Fruit fly (Drosophila melanogaster): Measurements from ENCODE around the gene tll.

tll gene

DNA sequence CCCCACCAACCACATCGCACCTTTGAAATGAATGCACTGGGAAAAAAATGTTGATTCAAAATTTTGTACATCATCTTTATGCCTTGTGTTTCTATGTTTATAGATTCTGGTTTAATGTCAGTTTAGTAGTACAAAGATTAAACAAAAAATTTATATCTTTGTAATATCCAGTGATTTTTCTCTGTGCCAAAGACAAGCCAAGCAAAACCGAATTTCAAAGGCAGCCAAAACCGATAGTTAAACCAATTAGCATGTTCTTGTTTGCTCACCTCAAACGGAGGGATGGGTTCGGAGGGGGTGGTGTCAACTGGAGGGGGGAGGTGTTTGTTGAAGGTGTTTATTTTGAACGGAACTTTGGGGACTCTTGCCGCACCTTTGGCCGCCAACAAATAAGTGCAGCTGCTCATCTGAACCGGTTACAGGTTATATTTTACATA lies 38.2 kb upstream of the tll start (continued):
- TF ChIP-seq corto (GFP tag; optimal IDR thresholded peaks at IDR 0.05) (peak; percentile 50), CG31224 (GFP tag; IDR thresholded peaks at IDR 0.05) (peak; percentile 70), CG4707 (GFP tag; optimal IDR thresholded peaks at IDR 0.05) (peak; percentile 56), CG33213 (GFP tag; optimal IDR thresholded peaks at IDR 0.05) (peak; percentile 79), CG1529 (GFP tag; optimal IDR thresholded peaks at IDR 0.05) (peak; percentile 71), CHES-1-like (GFP tag; optimal IDR thresholded peaks at IDR 0.05) (peak; percentile 73), Rx (GFP tag; IDR thresholded peaks at IDR 0.05) (peak; percentile 71), otp (GFP tag; IDR thresholded peaks at IDR 0.05) (peak; percentile 88; the same call in 2 of the 3 replicates), scrt (GFP tag; optimal IDR thresholded peaks at IDR 0.05) (peak; percentile 76), CG6854 (GFP tag; optimal IDR thresholded peaks at IDR 0.05) (peak; percentile 69), CG12236 (GFP tag; optimal IDR thresholded peaks at IDR 0.05) (peak; percentile 71), CG3065 (GFP tag; optimal IDR thresholded peaks at IDR 0.05) (peak; percentile 62), BEAF-32 (GFP tag; optimal IDR thresholded peaks at IDR 0.05) (no peak), lbe (GFP tag; optimal IDR thresholded peaks at IDR 0.05) (peak; percentile 21), NC2α (GFP tag; optimal IDR thresholded peaks at IDR 0.05) (peak; percentile 61), dmrt11E (tag; optimal IDR thresholded peaks at IDR 0.05) (peak; percentile 81), CG18599 (GFP tag; optimal IDR thresholded peaks at IDR 0.05) (peak; percentile 86), CG34376 (GFP tag; optimal IDR thresholded peaks at IDR 0.05) (no peak), cad (GFP tag; optimal IDR thresholded peaks at IDR 0.05) (no peak), Rfx (GFP tag; IDR thresholded peaks at IDR 0.05) (peak; percentile 91), gt (GFP tag; IDR thresholded peaks at IDR 0.05) (peak; percentile 14; the same call in 1 of the 2 replicates), CG13775 (GFP tag; optimal IDR thresholded peaks at IDR 0.05) (peak; percentile 62), Stat92E (GFP tag; optimal IDR thresholded peaks at IDR 0.05) (peak in 1 of 3 experiments; percentile 35), prd (optimal IDR thresholded peaks at IDR 0.05) (no peak), prd (GFP tag; IDR thresholded peaks at IDR 0.05) (peak; percentile 88), Fer2 (tag; optimal IDR thresholded peaks at IDR 0.05) (peak; percentile 47), C15 (GFP tag; IDR thresholded peaks at IDR 0.05) (peak; percentile 68; the same call in 2 of the 3 replicates), h (optimal IDR thresholded peaks at IDR 0.05) (no peak), Gug (GFP tag; IDR thresholded peaks at IDR 0.05) (peak; percentile 68), CG14710 (tag; optimal IDR thresholded peaks at IDR 0.05) (peak; percentile 85), HLH3B (GFP tag; IDR thresholded peaks at IDR 0.05) (peak; percentile 91), seq (GFP tag; IDR thresholded peaks at IDR 0.05) (peak; percentile 77), oc (tag; optimal IDR thresholded peaks at IDR 0.05) (peak; percentile 85), peb (GFP tag; IDR thresholded peaks at IDR 0.05) (peak; percentile 75), CG9437 (GFP tag; optimal IDR thresholded peaks at IDR 0.05) (peak; percentile 73), CG3838 (GFP tag; optimal IDR thresholded peaks at IDR 0.05) (peak; percentile 53), CG18011 (GFP tag; optimal IDR thresholded peaks at IDR 0.05) (peak; percentile 31), tio (GFP tag; optimal IDR thresholded peaks at IDR 0.05) (peak; percentile 60), en (GFP tag; optimal IDR thresholded peaks at IDR 0.05) (peak; percentile 79), Hmx (GFP tag; optimal IDR thresholded peaks at IDR 0.05) (no peak), CG31365 (tag; optimal IDR thresholded peaks at IDR 0.05) (peak; percentile 42), klu (GFP tag; IDR thresholded peaks at IDR 0.05) (peak; percentile 73), tll (GFP tag; optimal IDR thresholded peaks at IDR 0.05) (no peak), CG12219 (GFP tag; optimal IDR thresholded peaks at IDR 0.05) (peak; percentile 82), Myb (GFP tag; optimal IDR thresholded peaks at IDR 0.05) (peak; percentile 59), CG7987 (GFP tag; optimal IDR thresholded peaks at IDR 0.05) (peak; percentile 68), mam (GFP tag; optimal IDR thresholded peaks at IDR 0.05) (peak; percentile 78), CG10959 (GFP tag; IDR thresholded peaks at IDR 0.05) (peak; percentile 65), wek (GFP tag; optimal IDR thresholded peaks at IDR 0.05) (peak; percentile 22), CG8765 (GFP tag; IDR thresholded peaks at IDR 0.05) (peak; percentile 38; the same call in 1 of the 2 replicates), ewg (GFP tag; optimal IDR thresholded peaks at IDR 0.05) (peak; percentile 66)
